Worm (Caenorhabditis elegans) whole organism, late embryonic: ENCODE results near the gene nhr-157.

Source experiments
- ceh-24 ChIP-seq: sonication (generic microtip); optimal IDR thresholded peaks from 2 replicates; lab custom pipeline; 2016; ENCODE audit warnings: mild to moderate bottlenecking, missing genetic modification characterization, missing compliant biosample characterization
- ceh-34 ChIP-seq: sonication (generic microtip); optimal IDR thresholded peaks from 2 replicates; lab custom pipeline; 2016; ENCODE audit warnings: mild to moderate bottlenecking, missing genetic modification characterization, missing compliant biosample characterization
- ceh-45 ChIP-seq: fragments of 200-800 bp; sonication (Bioruptor generic); IDR thresholded peaks from 2 replicates; pipeline ENCODE4 v1.3.6; 2022; ENCODE audit warnings: missing genetic modification reagents, missing genetic modification characterization, missing compliant biosample characterization
- ceh-6 ChIP-seq: fragments of 200-800 bp; sonication (Bioruptor generic); optimal IDR thresholded peaks from 2 replicates; lab custom pipeline; 2018; ENCODE audit warnings: mild to moderate bottlenecking, missing genetic modification characterization, missing compliant biosample characterization
- che-1 ChIP-seq: sonication (generic microtip); optimal IDR thresholded peaks from 2 replicates; lab custom pipeline; 2016; ENCODE audit warnings: mild to moderate bottlenecking, missing genetic modification characterization, missing compliant biosample characterization
- ets-4 ChIP-seq: sonication (generic microtip); optimal IDR thresholded peaks from 2 replicates; lab custom pipeline; 2016; ENCODE audit warnings: missing genetic modification characterization, missing compliant biosample characterization
- fkh-10 ChIP-seq: fragments of 150-350 bp; optimal IDR thresholded peaks from 2 replicates; lab custom pipeline; 2014; ENCODE audit warnings: missing biosample characterization, missing genetic modification reagents, missing genetic modification characterization
- pros-1 ChIP-seq: fragments of 150-350 bp; optimal IDR thresholded peaks from 2 replicates; lab custom pipeline; 2014; ENCODE audit warnings: missing biosample characterization, missing genetic modification reagents, missing genetic modification characterization
- sox-2 ChIP-seq: fragments of 200-800 bp; sonication (Bioruptor generic); IDR thresholded peaks from 2 replicates; pipeline ENCODE4 v1.3.6; 2022; ENCODE audit warnings: missing genetic modification reagents, missing genetic modification characterization, missing compliant biosample characterization
- unc-42 ChIP-seq: sonication (generic microtip); optimal IDR thresholded peaks from 2 replicates; lab custom pipeline; 2016; ENCODE audit warnings: missing genotype, missing genetic modification characterization, missing compliant biosample characterization

- no peak for TF ChIP-seq ceh-34 (tag; lab: Kevin White, UChicago)
- no peak for TF ChIP-seq ceh-45 (GFP tag; lab: Robert Waterston, UW)
- TF ChIP-seq ceh-24 (tag; lab: Kevin White, UChicago): no peak
- TF ChIP-seq fkh-10 (GFP tag; lab: Kevin White, UChicago): no peak
- no peak for TF ChIP-seq pros-1 (tag; lab: Kevin White, UChicago)
- no peak for TF ChIP-seq che-1 (tag; lab: Kevin White, UChicago)
- TF ChIP-seq ceh-6 (GFP tag; lab: Kevin White, UChicago): no peak
- TF ChIP-seq unc-42 (tag; lab: Kevin White, UChicago): no peak
- TF ChIP-seq ets-4 (tag; lab: Kevin White, UChicago): no peak
- no peak for TF ChIP-seq sox-2
These were observed 27.3 kb downstream of the nhr-157 start for ce11 chrV:3841462-3841861.
